Fruit fly (Drosophila melanogaster): Measurements from ENCODE around the gene gammaTub23C.
A peak's percentile ranks its signal among the peaks of the same experiment; 100 is the strongest.

gammaTub23C gene

DNA sequence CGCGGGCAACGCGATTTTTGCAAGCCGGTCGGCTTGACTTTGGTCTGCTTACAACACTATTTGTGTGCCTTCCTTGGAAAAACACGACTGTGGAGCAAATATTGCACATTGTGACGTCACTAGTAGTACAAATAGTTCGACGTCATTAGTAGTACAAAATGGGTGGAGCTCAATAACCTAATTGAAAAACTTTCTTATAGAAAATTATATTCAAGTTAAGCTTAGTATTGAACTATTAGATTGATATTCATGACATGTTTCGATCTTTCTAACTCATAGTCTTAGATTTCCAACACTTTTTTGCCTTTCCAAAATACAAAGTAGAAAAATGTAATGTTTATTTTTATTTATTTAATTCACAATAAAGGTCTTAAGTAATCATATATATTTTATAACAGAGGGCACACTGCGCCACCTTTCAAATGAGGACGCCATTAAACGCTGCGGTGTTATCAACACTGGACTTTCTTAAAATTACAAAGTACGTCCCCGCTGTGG, at the start of gene gammaTub23C, which contains the start of gene Rrp1 (continued):
- TF ChIP-seq CG30431 (GFP tag; optimal IDR thresholded peaks at IDR 0.05), result peak; percentile 88
- TF ChIP-seq CG8478 (optimal IDR thresholded peaks at IDR 0.05), result no peak
- peak; percentile 50 for TF ChIP-seq NK7.1 (GFP tag; optimal IDR thresholded peaks at IDR 0.05)
- 0 out of 2 replicates have a peak, but pooled peaks have one; percentile 6 for TF ChIP-seq CG13287 (GFP tag; IDR thresholded peaks at IDR 0.05; ENCODE audit: partially characterized antibody)
- no peak for TF ChIP-seq HLHmδ (GFP tag; optimal IDR thresholded peaks at IDR 0.05)
- no peak for TF ChIP-seq inv (GFP tag; IDR thresholded peaks at IDR 0.05; ENCODE audit: partially characterized antibody)
- no peak for TF ChIP-seq sr (GFP tag; IDR thresholded peaks at IDR 0.05)
- no peak for TF ChIP-seq nau (GFP tag; optimal IDR thresholded peaks at IDR 0.05)
- peak; percentile 95 for TF ChIP-seq CG18262 (tag; optimal IDR thresholded peaks at IDR 0.05)
- peak; percentile 81 for TF ChIP-seq esg (GFP tag; conservative IDR thresholded peaks at IDR 0.05)
- peak; percentile 77; the same call in 1 of the 2 replicates for TF ChIP-seq Doc2 (GFP tag; IDR thresholded peaks at IDR 0.05)
- TF ChIP-seq CG13424 (tag; optimal IDR thresholded peaks at IDR 0.05), result peak; percentile 93
- no peak for TF ChIP-seq bbx (GFP tag; IDR thresholded peaks at IDR 0.05; ENCODE audit: partially characterized antibody)
- peak; percentile 52; the same call in 1 of the 2 replicates for TF ChIP-seq dan (GFP tag; IDR thresholded peaks at IDR 0.05)
- peak; percentile 65 for TF ChIP-seq Dp (GFP tag; optimal IDR thresholded peaks at IDR 0.05)
- no peak for TF ChIP-seq knrl (GFP tag; IDR thresholded peaks at IDR 0.05; ENCODE audit: partially characterized antibody)
- TF ChIP-seq CG3281 (GFP tag; optimal IDR thresholded peaks at IDR 0.05), result peak; percentile 93
- peak; percentile 91 for TF ChIP-seq Hmr (GFP tag; optimal IDR thresholded peaks at IDR 0.05)
- TF ChIP-seq scrt (GFP tag; optimal IDR thresholded peaks at IDR 0.05), result peak; percentile 71
- TF ChIP-seq CG10274 (GFP tag; optimal IDR thresholded peaks at IDR 0.05), result peak; percentile 76
- TF ChIP-seq Nf-YB (GFP tag; optimal IDR thresholded peaks at IDR 0.05), result peak; percentile 75
- peak; percentile 97 for TF ChIP-seq CG10267 (tag; optimal IDR thresholded peaks at IDR 0.05)
- peak; percentile 48 for TF ChIP-seq CG12744 (GFP tag; optimal IDR thresholded peaks at IDR 0.05)
- TF ChIP-seq CG30403 (GFP tag; optimal IDR thresholded peaks at IDR 0.05), result peak; percentile 97
- TF ChIP-seq usp (GFP tag; optimal IDR thresholded peaks at IDR 0.05), result no peak
- TF ChIP-seq CG15479 (GFP tag; optimal IDR thresholded peaks at IDR 0.05), result peak; percentile 62
- peak; percentile 78 for TF ChIP-seq CG5245 (GFP tag; optimal IDR thresholded peaks at IDR 0.05)
- TF ChIP-seq CG32767 (GFP tag; IDR thresholded peaks at IDR 0.05), result peak; percentile 78; the same call in 1 of the 2 replicates
- peak; percentile 80 for TF ChIP-seq CG10431 (GFP tag; optimal IDR thresholded peaks at IDR 0.05)
- peak; percentile 87 for TF ChIP-seq CG4404 (GFP tag; IDR thresholded peaks at IDR 0.05)
- TF ChIP-seq nmo (GFP tag; optimal IDR thresholded peaks at IDR 0.05), result peak; percentile 97
- TF ChIP-seq B-H1 (GFP tag; IDR thresholded peaks at IDR 0.05), result peak; percentile 82
- TF ChIP-seq Dip2 (GFP tag; IDR thresholded peaks at IDR 0.05), result 0 out of 2 replicates have a peak, but pooled peaks have one; percentile 25
- TF ChIP-seq pfk (GFP tag; optimal IDR thresholded peaks at IDR 0.05), result peak; percentile 16
- TF ChIP-seq CG8281 (tag; optimal IDR thresholded peaks at IDR 0.05), result peak; percentile 73
- TF ChIP-seq ab (GFP tag; optimal IDR thresholded peaks at IDR 0.05), result peak; percentile 48
- TF ChIP-seq Kr (GFP tag; optimal IDR thresholded peaks at IDR 0.05), result no peak
- no peak for TF ChIP-seq hb (GFP tag; IDR thresholded peaks at IDR 0.05; ENCODE audit: partially characterized antibody)
- TF ChIP-seq rib (GFP tag; IDR thresholded peaks at IDR 0.05), result peak; percentile 67; the same call in 1 of the 2 replicates
- peak; percentile 94 for TF ChIP-seq slou (GFP tag; optimal IDR thresholded peaks at IDR 0.05)
- TF ChIP-seq br (optimal IDR thresholded peaks at IDR 0.05), result no peak
- peak; percentile 45; the same call in 1 of the 2 replicates for TF ChIP-seq Dref (GFP tag; IDR thresholded peaks at IDR 0.05)
- peak; percentile 92 for TF ChIP-seq cato (GFP tag; optimal IDR thresholded peaks at IDR 0.05; ENCODE audit: borderline replicate concordance)
- TF ChIP-seq CG32532 (GFP tag; IDR thresholded peaks at IDR 0.05), result peak; percentile 83
- TF ChIP-seq ATbp (GFP tag; optimal IDR thresholded peaks at IDR 0.05), result peak; percentile 75
- TF ChIP-seq sob (GFP tag; IDR thresholded peaks at IDR 0.05), result peak; percentile 76; the same call in 1 of the 2 replicates
- TF ChIP-seq CG14050 (GFP tag; IDR thresholded peaks at IDR 0.05), result peak; percentile 58; the same call in 1 of the 3 replicates
- TF ChIP-seq CG1647 (GFP tag; optimal IDR thresholded peaks at IDR 0.05), result peak; percentile 60
- no peak for TF ChIP-seq mld (GFP tag; IDR thresholded peaks at IDR 0.05; ENCODE audit: partially characterized antibody)
- peak; percentile 87 for TF ChIP-seq CG18476 (GFP tag; optimal IDR thresholded peaks at IDR 0.05)
